Worm (Caenorhabditis elegans) whole organism, L2 larva: Measurements from ENCODE around the gene pro-1.

Experiments
- F13H6.1 ChIP-seq: sonication (generic microtip); optimal IDR thresholded peaks from 2 replicates; lab custom pipeline; 2016; ENCODE audit warnings: missing genetic modification characterization, missing compliant biosample characterization
- R02D3.7 ChIP-seq: fragments of 150-350 bp; optimal IDR thresholded peaks from 2 replicates; lab custom pipeline; 2014; ENCODE audit warnings: missing biosample characterization, missing genetic modification characterization
- ZK546.5 ChIP-seq: sonication (generic microtip); optimal IDR thresholded peaks from 2 replicates; lab custom pipeline; 2017; ENCODE audit warnings: missing biosample characterization, missing genetic modification characterization
- alr-1 ChIP-seq: fragments of 150-350 bp; optimal IDR thresholded peaks from 2 replicates; lab custom pipeline; 2014; ENCODE audit warnings: missing biosample characterization, missing genetic modification characterization
- aly-2 ChIP-seq: fragments of 150-350 bp; optimal IDR thresholded peaks from 2 replicates; lab custom pipeline; 2014; ENCODE audit warnings: missing biosample characterization, missing genetic modification characterization
- ama-1 ChIP-seq: fragments of 150-350 bp; optimal IDR thresholded peaks from 2 replicates; lab custom pipeline; 2018; ENCODE audit warnings: inconsistent platforms
- blmp-1 ChIP-seq: sonication (generic microtip); optimal IDR thresholded peaks from 2 replicates; lab custom pipeline; 2017; ENCODE audit warnings: missing genetic modification characterization, mild to moderate bottlenecking, missing compliant biosample characterization, antibody characterized with exemption, moderate library complexity; ENCODE audit not compliant: insufficient read depth
- dmd-4 ChIP-seq: sonication (generic microtip); optimal IDR thresholded peaks from 2 replicates; lab custom pipeline; 2017; ENCODE audit warnings: missing biosample characterization, missing genetic modification characterization
- elt-1 ChIP-seq: fragments of 150-350 bp; optimal IDR thresholded peaks from 2 replicates; lab custom pipeline; 2014; ENCODE audit warnings: missing biosample characterization, missing genetic modification characterization
- gmeb-1 ChIP-seq: fragments of 150-350 bp; optimal IDR thresholded peaks from 2 replicates; lab custom pipeline; 2014; ENCODE audit warnings: missing biosample characterization, missing genetic modification characterization
- lin-13 ChIP-seq: fragments of 150-350 bp; optimal IDR thresholded peaks from 2 replicates; lab custom pipeline; 2014; ENCODE audit warnings: missing biosample characterization, missing genetic modification reagents, missing genetic modification characterization
- lin-39 ChIP-seq: fragments of 150-350 bp; optimal IDR thresholded peaks from 2 replicates; lab custom pipeline; 2014; ENCODE audit warnings: missing biosample characterization, missing genetic modification reagents, missing genetic modification characterization
- lsy-2 ChIP-seq, 2 experiments: fragments of 150-350 bp in 1 of 2; sonication (generic microtip) in 1 of 2; optimal IDR thresholded peaks; 2 replicates each; lab custom pipeline; 2014 to 2017; ENCODE audit warnings: missing biosample characterization in 2 of 2, missing genetic modification characterization in 2 of 2
- mab-5 ChIP-seq: fragments of 150-350 bp; optimal IDR thresholded peaks from 2 replicates; lab custom pipeline; 2014; ENCODE audit warnings: missing biosample characterization, missing genetic modification characterization
- mbf-1 ChIP-seq: sonication (generic microtip); optimal IDR thresholded peaks from 2 replicates; lab custom pipeline; 2017; ENCODE audit warnings: missing biosample characterization, missing genetic modification characterization
- mdl-1 ChIP-seq, 2 experiments: fragments of 150-350 bp in 1 of 2; sonication (generic microtip) in 1 of 2; optimal IDR thresholded peaks; 2 replicates each; lab custom pipeline; 2017; ENCODE audit warnings: missing biosample characterization in 2 of 2, missing genetic modification characterization in 2 of 2
- nhr-10 ChIP-seq: sonication (generic microtip); optimal IDR thresholded peaks from 2 replicates; lab custom pipeline; 2017; ENCODE audit warnings: missing biosample characterization, missing genetic modification characterization
- nhr-12 ChIP-seq: fragments of 150-350 bp; optimal IDR thresholded peaks from 2 replicates; lab custom pipeline; 2014; ENCODE audit warnings: missing biosample characterization, missing genetic modification characterization
- nhr-129 ChIP-seq: fragments of 150-350 bp; optimal IDR thresholded peaks from 2 replicates; lab custom pipeline; 2014; ENCODE audit warnings: missing biosample characterization, missing genetic modification characterization
- nhr-21 ChIP-seq: fragments of 150-350 bp; optimal IDR thresholded peaks from 2 replicates; lab custom pipeline; 2014; ENCODE audit warnings: missing biosample characterization, missing genetic modification characterization
- nhr-23 ChIP-seq: fragments of 150-350 bp; optimal IDR thresholded peaks from 2 replicates; lab custom pipeline; 2014; ENCODE audit warnings: missing biosample characterization, missing genetic modification reagents, missing genetic modification characterization
- nhr-237 ChIP-seq: fragments of 150-350 bp; optimal IDR thresholded peaks from 2 replicates; lab custom pipeline; 2014; ENCODE audit warnings: missing biosample characterization, missing genetic modification characterization
- nhr-25 ChIP-seq: fragments of 150-350 bp; sonication (generic microtip); optimal IDR thresholded peaks from 3 replicates; lab custom pipeline; 2014; ENCODE audit warnings: missing biosample characterization, missing genetic modification characterization
- nhr-77 ChIP-seq: fragments of 150-350 bp; optimal IDR thresholded peaks from 2 replicates; lab custom pipeline; 2014; ENCODE audit warnings: missing biosample characterization, missing genetic modification characterization
- sem-4 ChIP-seq: fragments of 150-350 bp; optimal IDR thresholded peaks from 2 replicates; lab custom pipeline; 2014; ENCODE audit warnings: missing biosample characterization, missing genetic modification reagents, missing genetic modification characterization
- sma-3 ChIP-seq: sonication (generic microtip); optimal IDR thresholded peaks from 2 replicates; lab custom pipeline; 2016; ENCODE audit warnings: missing genetic modification reagents, missing genetic modification characterization, missing compliant biosample characterization
- sma-9 ChIP-seq, 2 experiments: fragments of 150-350 bp in 1 of 2; sonication (generic microtip) in 1 of 2; optimal IDR thresholded peaks; 2 replicates each; lab custom pipeline; 2014 to 2016; ENCODE audit warnings: missing genetic modification characterization in 2 of 2, mild to moderate bottlenecking in 1 of 2, missing biosample characterization in 1 of 2, missing compliant biosample characterization in 1 of 2, missing genetic modification reagents in 1 of 2, moderate library complexity in 1 of 2
- snpc-4 ChIP-seq: fragments of 150-350 bp; optimal IDR thresholded peaks from 2 replicates; lab custom pipeline; 2014; ENCODE audit warnings: missing biosample characterization, missing genetic modification characterization
- unc-39 ChIP-seq: fragments of 150-350 bp; optimal IDR thresholded peaks from 2 replicates; lab custom pipeline; 2014; ENCODE audit warnings: missing biosample characterization, missing genetic modification characterization
- unc-55 ChIP-seq: fragments of 150-350 bp; sonication (generic microtip); optimal IDR thresholded peaks from 3 replicates; lab custom pipeline; 2014; ENCODE audit warnings: missing biosample characterization, missing genetic modification reagents, missing genetic modification characterization
- unc-62 ChIP-seq: fragments of 150-350 bp; optimal IDR thresholded peaks from 2 replicates; lab custom pipeline; 2014; ENCODE audit warnings: missing biosample characterization, missing genetic modification reagents, missing genetic modification characterization
- zag-1 ChIP-seq: fragments of 150-350 bp; optimal IDR thresholded peaks from 2 replicates; lab custom pipeline; 2014; ENCODE audit warnings: missing biosample characterization, missing genetic modification characterization
- ztf-1 ChIP-seq: fragments of 200-800 bp; sonication (Bioruptor generic); conservative IDR thresholded peaks from 2 replicates; pipeline ENCODE4 v1.3.6; 2022; ENCODE audit warnings: missing genetic modification characterization, missing compliant biosample characterization

pro-1 gene

ce11 chrII:10587742-10588141, 45.9 kb upstream of the pro-1 start, which contains the start of gene crn-3:
TSS of gene crn-3 (plus strand) at chrII:10588042.
- TF ChIP-seq snpc-4 (no peak), F13H6.1 (tag; lab: Kevin White, UChicago) (no peak)

DNA sequence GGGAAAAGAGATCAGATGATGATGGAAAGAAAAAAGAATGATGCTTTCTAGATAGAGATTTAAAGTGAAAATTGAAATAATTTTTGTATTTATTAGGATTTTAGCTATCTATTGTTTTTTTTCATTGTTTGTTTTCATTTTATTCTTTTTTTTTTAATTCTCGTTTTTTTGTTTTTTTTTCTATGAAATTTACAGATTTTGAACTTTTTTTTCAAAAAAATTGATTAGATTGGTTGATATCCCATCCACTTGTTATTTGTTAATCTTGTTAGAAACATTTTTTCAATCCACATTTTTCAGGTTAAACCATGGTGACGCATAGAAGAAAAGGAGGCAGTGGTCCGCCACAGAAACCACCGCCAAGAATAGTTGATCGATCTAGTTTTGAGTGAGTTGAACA, 42.2 kb upstream of the pro-1 start, which contains the start of gene algn-9:
TSS of gene algn-9 (plus strand) at position 301 of the 400 bp plus-strand sequence.
- no peak for TF ChIP-seq lin-39 (tag; lab: Kevin White, UChicago)
- TF ChIP-seq mdl-1 (tag; optimal IDR thresholded peaks at IDR 0.05; lab: Kevin White, UChicago): no peak
- no peak for TF ChIP-seq dmd-4 (tag; lab: Kevin White, UChicago)
- no peak for TF ChIP-seq nhr-10 (tag; lab: Kevin White, UChicago)
- no peak for TF ChIP-seq nhr-23 (tag; lab: Kevin White, UChicago)
- no peak for TF ChIP-seq mbf-1 (tag; lab: Kevin White, UChicago)
- TF ChIP-seq blmp-1 (tag; lab: Kevin White, UChicago): no peak
- no peak for TF ChIP-seq nhr-129 (tag; lab: Kevin White, UChicago)
- no peak for TF ChIP-seq lin-13 (GFP tag; lab: Kevin White, UChicago)
- no peak for TF ChIP-seq ztf-1 (GFP tag; lab: Robert Waterston, UW)
- no peak for TF ChIP-seq sma-3 (GFP tag; lab: Kevin White, UChicago)

DNA sequence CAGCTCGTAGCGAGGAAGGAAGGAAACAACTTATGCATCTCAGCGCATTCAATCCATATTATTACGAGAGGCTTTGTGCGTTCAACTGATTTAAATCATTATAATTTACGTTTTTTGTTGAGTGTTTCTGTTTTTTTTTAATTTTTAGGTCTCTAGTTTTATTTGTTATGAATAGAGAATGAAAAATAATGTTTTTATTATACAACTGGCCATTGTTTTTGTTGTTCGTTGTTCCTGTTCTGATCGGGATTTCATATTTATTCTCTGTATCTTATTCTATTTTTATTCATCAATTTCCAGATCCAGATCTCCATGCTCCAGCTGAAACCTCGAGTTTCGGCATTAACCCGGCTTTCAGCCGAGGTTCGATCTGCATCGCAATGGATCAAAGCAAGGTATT, 40.5 kb upstream of the pro-1 start, which contains the start of gene mrps-22:
TSS of gene mrps-22 (plus strand) at position 301 of the 400 bp plus-strand sequence.
- no peak for TF ChIP-seq gmeb-1 (tag; lab: Kevin White, UChicago)

- TF ChIP-seq nhr-25: no peak
- TF ChIP-seq lin-39 (tag; lab: Kevin White, UChicago): no peak
- TF ChIP-seq aly-2 (tag; lab: Kevin White, UChicago): no peak
- TF ChIP-seq unc-55 (GFP tag; lab: Kevin White, UChicago): no peak
- TF ChIP-seq nhr-12 (tag; lab: Kevin White, UChicago): no peak
- no peak for TF ChIP-seq nhr-23 (tag; lab: Kevin White, UChicago)
- TF ChIP-seq mdl-1 (tag; optimal IDR thresholded peaks at IDR 0.05; lab: Kevin White, UChicago): no peak
- TF ChIP-seq sma-9 (GFP tag; optimal IDR thresholded peaks at IDR 0.05; lab: Kevin White, UChicago): no peak
- TF ChIP-seq sma-9 (tag; optimal IDR thresholded peaks at IDR 0.05; lab: Kevin White, UChicago): no peak
- TF ChIP-seq ama-1: no peak
- TF ChIP-seq R02D3.7 (tag; lab: Kevin White, UChicago): no peak
- TF ChIP-seq nhr-77 (tag; lab: Kevin White, UChicago): no peak
Measured at ce11 chrII:10580833-10581232, 39.0 kb upstream of the pro-1 start, which contains the start of gene dap-3. TSS of gene dap-3 (plus strand) at chrII:10581133.

ce11 chrII:10579655-10580054, 37.9 kb upstream of the pro-1 start, which contains the start of gene dohh-1:
TSS of gene dohh-1 (plus strand) at chrII:10579955.
- TF ChIP-seq ZK546.5 (tag; lab: Kevin White, UChicago) (no peak), nhr-23 (tag; lab: Kevin White, UChicago) (no peak), unc-39 (tag; lab: Kevin White, UChicago) (no peak), alr-1 (tag; lab: Kevin White, UChicago) (no peak), nhr-237 (tag; lab: Kevin White, UChicago) (no peak), mab-5 (tag; lab: Kevin White, UChicago) (no peak), zag-1 (tag; lab: Kevin White, UChicago) (no peak), sem-4 (no peak), nhr-25 (no peak), nhr-10 (tag; lab: Kevin White, UChicago) (no peak), elt-1 (no peak)

DNA sequence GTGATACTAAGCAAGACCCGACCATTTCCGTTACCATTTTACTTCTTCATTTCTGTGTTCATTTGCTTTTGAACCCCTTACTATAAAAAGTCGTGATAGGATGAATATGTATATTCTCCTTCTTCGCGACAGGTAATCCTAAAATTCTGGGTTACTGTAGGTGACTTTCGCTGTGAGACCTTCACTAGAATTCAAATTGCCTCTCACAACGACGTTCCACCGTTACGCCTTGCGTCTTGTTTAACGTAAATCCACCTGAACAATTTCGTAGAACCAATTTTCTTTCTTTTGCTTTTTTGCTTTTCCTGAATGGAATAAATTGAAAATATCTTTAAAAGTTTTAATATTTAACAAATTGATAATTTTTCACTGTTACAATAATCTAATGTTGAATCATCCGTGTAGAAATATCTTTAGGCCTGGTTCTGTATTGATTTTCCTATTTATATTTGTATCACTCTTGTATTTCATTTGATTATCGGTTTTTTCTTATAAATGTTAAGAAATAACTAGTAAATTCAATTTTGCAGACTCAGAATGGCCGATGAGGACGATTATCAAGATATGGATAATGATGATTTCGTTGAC, 37.1 kb upstream of the pro-1 start, which contains the start of gene rpb-6:
TSS of gene rpb-6 (plus strand) at position 538 of the 588 bp plus-strand sequence.
- TF ChIP-seq sem-4 (no peak), gmeb-1 (tag; lab: Kevin White, UChicago) (peak; percentile 78), sma-3 (GFP tag; lab: Kevin White, UChicago) (no peak), aly-2 (tag; lab: Kevin White, UChicago) (no peak), ZK546.5 (tag; lab: Kevin White, UChicago) (no peak), lsy-2 (tag; optimal IDR thresholded peaks at IDR 0.05; lab: Kevin White, UChicago) (peak in 1 of 2 experiments; percentile 59), unc-55 (GFP tag; lab: Kevin White, UChicago) (peak; percentile 56), unc-62 (GFP tag; lab: Kevin White, UChicago) (no peak), nhr-21 (tag; lab: Kevin White, UChicago) (no peak), nhr-77 (tag; lab: Kevin White, UChicago) (no peak), ama-1 (no peak)
